Worm (Caenorhabditis elegans) whole organism, young adult: Measurements from ENCODE around the gene C03B1.9.

Experiments used
- B0035.1 ChIP-seq: sonication (generic microtip); optimal IDR thresholded peaks from 2 replicates; lab custom pipeline; 2016; ENCODE audit warnings: missing genetic modification characterization, mild to moderate bottlenecking, missing compliant biosample characterization, missing genotype, missing genetic modification reagents
- B0261.1 ChIP-seq: sonication (generic microtip); optimal IDR thresholded peaks from 2 replicates; lab custom pipeline; 2016; ENCODE audit warnings: mild to moderate bottlenecking, missing genetic modification characterization, moderate library complexity, missing compliant biosample characterization
- C06A6.2 ChIP-seq: fragments of 200-800 bp; sonication (Bioruptor generic); conservative IDR thresholded peaks from 2 replicates; pipeline ENCODE4 v1.3.6; 2022; ENCODE audit warnings: missing genetic modification characterization, missing compliant biosample characterization
- C17E4.6 ChIP-seq: fragments of 200-800 bp; sonication (Bioruptor generic); IDR thresholded peaks from 2 replicates; pipeline ENCODE4 v1.3.6; 2022; ENCODE audit warnings: missing genetic modification reagents, missing genetic modification characterization, missing compliant biosample characterization
- D2030.7 ChIP-seq: fragments of 200-800 bp; sonication (Bioruptor generic); IDR thresholded peaks from 2 replicates; pipeline ENCODE4 v1.3.6; 2022; ENCODE audit warnings: missing genetic modification reagents, missing genetic modification characterization, missing compliant biosample characterization
- F37B4.10 ChIP-seq: fragments of 200-800 bp; sonication (Bioruptor generic); IDR thresholded peaks from 2 replicates; pipeline ENCODE4 v1.3.6; 2022; ENCODE audit warnings: missing genetic modification characterization, missing compliant biosample characterization
- F49E8.2 ChIP-seq: sonication (generic microtip); optimal IDR thresholded peaks from 3 replicates; lab custom pipeline; 2017; ENCODE audit warnings: missing genetic modification characterization, mild to moderate bottlenecking, missing compliant biosample characterization, antibody characterized with exemption, moderate library complexity; ENCODE audit not compliant: insufficient read depth
- T07F8.4 ChIP-seq: sonication (generic microtip); optimal IDR thresholded peaks from 2 replicates; lab custom pipeline; 2016; ENCODE audit warnings: mild to moderate bottlenecking, missing genetic modification characterization, moderate library complexity, missing compliant biosample characterization
- Y53G8AR.9 ChIP-seq: fragments of 200-800 bp; sonication (Bioruptor generic); conservative IDR thresholded peaks from 2 replicates; pipeline ENCODE4 v1.3.6; 2022; ENCODE audit warnings: missing genetic modification reagents, missing genetic modification characterization, missing compliant biosample characterization
- Y56A3A.18 ChIP-seq: fragments of 200-800 bp; sonication (Bioruptor generic); IDR thresholded peaks from 2 replicates; pipeline ENCODE4 v1.3.6; 2022; ENCODE audit warnings: missing genetic modification reagents, missing genetic modification characterization, missing compliant biosample characterization
- Y67H2A.10 ChIP-seq: fragments of 200-800 bp; sonication (Bioruptor generic); conservative IDR thresholded peaks from 2 replicates; pipeline ENCODE4 v1.3.6; 2022; ENCODE audit warnings: missing genetic modification reagents, missing genetic modification characterization, missing compliant biosample characterization
- Y79H2A.3 ChIP-seq: fragments of 200-800 bp; sonication (Bioruptor generic); conservative IDR thresholded peaks from 2 replicates; pipeline ENCODE4 v1.3.6; 2022; ENCODE audit warnings: missing genetic modification reagents, missing genetic modification characterization, missing compliant biosample characterization
- Y95B8A.8 ChIP-seq: fragments of 200-800 bp; sonication (Bioruptor generic); IDR thresholded peaks from 2 replicates; pipeline ENCODE4 v1.3.6; 2022; ENCODE audit warnings: missing genetic modification reagents, missing genetic modification characterization, missing compliant biosample characterization
- akir-1 ChIP-seq: fragments of 200-800 bp; sonication (Bioruptor generic); optimal IDR thresholded peaks from 2 replicates; lab custom pipeline; 2018; ENCODE audit warnings: mild to moderate bottlenecking, missing genetic modification characterization, moderate library complexity, missing compliant biosample characterization
- aptf-2 ChIP-seq: fragments of 200-800 bp; sonication (Bioruptor generic); conservative IDR thresholded peaks from 2 replicates; pipeline ENCODE4 v1.3.6; 2022; ENCODE audit warnings: missing genetic modification reagents, missing genetic modification characterization, missing compliant biosample characterization
- aptf-3 ChIP-seq: fragments of 200-800 bp; sonication (Bioruptor generic); IDR thresholded peaks from 2 replicates; pipeline ENCODE4 v1.3.6; 2022; ENCODE audit warnings: missing genetic modification characterization, missing compliant biosample characterization
- attf-3 ChIP-seq: fragments of 200-800 bp; sonication (Bioruptor generic); conservative IDR thresholded peaks from 2 replicates; pipeline ENCODE4 v1.3.6; 2022; ENCODE audit warnings: missing genetic modification reagents, missing genetic modification characterization, missing compliant biosample characterization
- attf-5 ChIP-seq: fragments of 200-800 bp; sonication (Bioruptor generic); optimal IDR thresholded peaks from 2 replicates; lab custom pipeline; 2018; ENCODE audit warnings: mild to moderate bottlenecking, missing genetic modification characterization, missing compliant biosample characterization
- bed-2 ChIP-seq: fragments of 200-800 bp; sonication (Bioruptor generic); IDR thresholded peaks from 2 replicates; pipeline ENCODE4 v1.3.6; 2022; ENCODE audit warnings: missing genetic modification reagents, missing genetic modification characterization, missing compliant biosample characterization
- cebp-1 ChIP-seq, 2 experiments: fragments of 200-800 bp in 1 of 2; sonication (Bioruptor generic) in 1 of 2; sonication (generic microtip) in 1 of 2; IDR thresholded peaks in 1 of 2; optimal IDR thresholded peaks in 1 of 2; 2 replicates each; pipeline versions ENCODE4 v1.3.6 to Lab custom; 2017 to 2022; ENCODE audit warnings: missing compliant biosample characterization in 2 of 2, missing genetic modification characterization in 2 of 2, mild to moderate bottlenecking in 1 of 2, missing genetic modification reagents in 1 of 2, moderate library complexity in 1 of 2
- cebp-2 ChIP-seq: fragments of 200-800 bp; sonication (Bioruptor generic); IDR thresholded peaks from 2 replicates; pipeline ENCODE4 v1.3.6; 2022; ENCODE audit warnings: missing genetic modification characterization, missing compliant biosample characterization
- chd-7 ChIP-seq: sonication (generic microtip); optimal IDR thresholded peaks from 2 replicates; lab custom pipeline; 2016; ENCODE audit warnings: mild to moderate bottlenecking, missing genetic modification characterization, moderate library complexity, missing compliant biosample characterization
- dox-1 ChIP-seq: fragments of 200-800 bp; sonication (Bioruptor generic); IDR thresholded peaks from 2 replicates; pipeline ENCODE4 v1.3.6; 2022; ENCODE audit warnings: missing genetic modification reagents, missing genetic modification characterization, missing compliant biosample characterization
- dpl-1 ChIP-seq: fragments of 150-350 bp; optimal IDR thresholded peaks from 2 replicates; lab custom pipeline; 2014; ENCODE audit warnings: missing biosample characterization, missing genetic modification reagents, missing genetic modification characterization
- egl-18 ChIP-seq: fragments of 200-800 bp; sonication (Bioruptor generic); IDR thresholded peaks from 2 replicates; pipeline ENCODE4 v1.3.6; 2022; ENCODE audit warnings: missing genetic modification reagents, missing genetic modification characterization, missing compliant biosample characterization
- egl-44 ChIP-seq: fragments of 200-800 bp; sonication (Bioruptor generic); IDR thresholded peaks from 2 replicates; pipeline ENCODE4 v1.3.6; 2022; ENCODE audit warnings: missing genetic modification reagents, missing genetic modification characterization, missing compliant biosample characterization
- ets-4 ChIP-seq: fragments of 200-800 bp; sonication (Bioruptor generic); optimal IDR thresholded peaks from 2 replicates; lab custom pipeline; 2018; ENCODE audit warnings: mild to moderate bottlenecking, missing genetic modification characterization, missing compliant biosample characterization
- him-1 ChIP-seq: sonication (generic microtip); optimal IDR thresholded peaks from 2 replicates; lab custom pipeline; 2016; ENCODE audit warnings: missing genotype, missing genetic modification reagents, missing genetic modification characterization, missing compliant biosample characterization
- hlh-12 ChIP-seq: sonication (generic microtip); optimal IDR thresholded peaks from 2 replicates; lab custom pipeline; 2016; ENCODE audit warnings: missing genetic modification characterization, missing compliant biosample characterization
- hlh-26 ChIP-seq: fragments of 200-800 bp; sonication (Bioruptor generic); conservative IDR thresholded peaks from 2 replicates; pipeline ENCODE4 v1.3.6; 2022; ENCODE audit warnings: missing genetic modification reagents, missing genetic modification characterization, missing compliant biosample characterization
- hmg-1.2 ChIP-seq: fragments of 200-800 bp; sonication (Bioruptor generic); IDR thresholded peaks from 2 replicates; pipeline ENCODE4 v1.3.6; 2022; ENCODE audit warnings: missing genetic modification reagents, missing genetic modification characterization, missing compliant biosample characterization
- lag-1 ChIP-seq: fragments of 200-800 bp; sonication (Bioruptor generic); IDR thresholded peaks from 2 replicates; pipeline ENCODE4 v1.3.6; 2022; ENCODE audit warnings: missing genetic modification reagents, missing genetic modification characterization, missing compliant biosample characterization
- madf-10 ChIP-seq: sonication (generic microtip); optimal IDR thresholded peaks from 2 replicates; lab custom pipeline; 2016; ENCODE audit warnings: mild to moderate bottlenecking, missing genetic modification characterization, missing compliant biosample characterization
- mcd-1 ChIP-seq: fragments of 200-800 bp; sonication (Bioruptor generic); IDR thresholded peaks from 2 replicates; pipeline ENCODE4 v1.3.6; 2022; ENCODE audit warnings: missing genetic modification reagents, missing genetic modification characterization, missing compliant biosample characterization
- nfyb-1 ChIP-seq: fragments of 200-800 bp; sonication (Bioruptor generic); IDR thresholded peaks from 2 replicates; pipeline ENCODE4 v1.3.6; 2022; ENCODE audit warnings: missing genetic modification reagents, missing genetic modification characterization, missing compliant biosample characterization
- nhr-179 ChIP-seq: sonication (generic microtip); optimal IDR thresholded peaks from 2 replicates; lab custom pipeline; 2016; ENCODE audit warnings: mild to moderate bottlenecking, missing genetic modification characterization, missing compliant biosample characterization
- nhr-27 ChIP-seq: fragments of 200-800 bp; sonication (Bioruptor generic); optimal IDR thresholded peaks from 2 replicates; lab custom pipeline; 2018; ENCODE audit warnings: mild to moderate bottlenecking, missing genetic modification characterization, moderate library complexity, missing compliant biosample characterization
- snpc-1.1 ChIP-seq: sonication (generic microtip); optimal IDR thresholded peaks from 2 replicates; lab custom pipeline; 2017; ENCODE audit warnings: missing genetic modification characterization, mild to moderate bottlenecking, missing compliant biosample characterization, antibody characterized with exemption, moderate library complexity, missing genotype, missing genetic modification reagents; ENCODE audit not compliant: insufficient read depth
- unc-62 ChIP-seq: fragments of 150-350 bp; optimal IDR thresholded peaks from 2 replicates; lab custom pipeline; 2014; ENCODE audit warnings: missing biosample characterization, missing genetic modification reagents, missing genetic modification characterization
- zfh-2 ChIP-seq: fragments of 200-800 bp; sonication (Bioruptor generic); conservative IDR thresholded peaks from 2 replicates; pipeline ENCODE4 v1.3.6; 2022; ENCODE audit warnings: missing genetic modification reagents, missing genetic modification characterization, missing compliant biosample characterization
- ztf-22 ChIP-seq: fragments of 200-800 bp; sonication (Bioruptor generic); optimal IDR thresholded peaks from 2 replicates; lab custom pipeline; 2018; ENCODE audit warnings: mild to moderate bottlenecking, missing genetic modification characterization, moderate library complexity, missing compliant biosample characterization
- ztf-25 ChIP-seq: fragments of 200-800 bp; sonication (Bioruptor generic); IDR thresholded peaks from 2 replicates; pipeline ENCODE4 v1.3.6; 2022; ENCODE audit warnings: missing genetic modification reagents, missing genetic modification characterization, missing compliant biosample characterization
- ztf-6 ChIP-seq: fragments of 200-800 bp; sonication (Bioruptor generic); IDR thresholded peaks from 2 replicates; pipeline ENCODE4 v1.3.6; 2022; ENCODE audit warnings: missing genetic modification reagents, missing genetic modification characterization, missing compliant biosample characterization

Gene C03B1.9

DNA sequence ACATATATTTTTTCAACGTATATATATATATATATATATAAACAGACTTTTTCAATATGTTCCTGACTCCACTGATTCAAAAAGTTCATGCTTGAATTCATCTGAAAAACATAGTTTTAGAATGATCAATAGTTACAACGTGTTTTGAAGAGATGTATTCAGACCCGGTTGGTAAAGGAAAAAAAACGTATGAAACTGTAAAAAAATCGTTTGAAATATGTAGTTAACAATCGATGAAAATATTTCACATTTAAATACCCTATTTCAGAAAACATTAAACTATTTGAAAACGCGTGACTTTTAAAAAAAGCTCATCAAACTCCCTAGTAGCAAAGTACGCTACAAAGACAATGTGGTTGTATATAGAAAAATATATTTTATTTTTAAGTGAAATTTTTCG is 13.7 kb upstream of the C03B1.9 start, which contains the start of gene C03B1.14:
TSS of gene C03B1.14 (minus strand) at position 101 of the 400 bp plus-strand sequence.
- TF ChIP-seq ztf-22 (GFP tag; lab: Kevin White, UChicago) (no peak), ztf-25 (GFP tag; lab: Robert Waterston, UW) (no peak), Y56A3A.18 (GFP tag; lab: Robert Waterston, UW) (no peak), chd-7 (tag; lab: Kevin White, UChicago) (no peak), Y53G8AR.9 (GFP tag; lab: Robert Waterston, UW) (no peak), attf-5 (GFP tag; lab: Kevin White, UChicago) (no peak), F37B4.10 (GFP tag; lab: Robert Waterston, UW) (no peak), B0261.1 (tag; lab: Kevin White, UChicago) (no peak), Y79H2A.3 (GFP tag; lab: Robert Waterston, UW) (no peak), bed-2 (GFP tag; lab: Robert Waterston, UW) (no peak), zfh-2 (no peak)

- TF ChIP-seq aptf-3 (GFP tag; lab: Robert Waterston, UW) (no peak), aptf-2 (GFP tag; lab: Robert Waterston, UW) (no peak), akir-1 (GFP tag; lab: Kevin White, UChicago) (no peak), mcd-1 (no peak), cebp-2 (GFP tag; lab: Robert Waterston, UW) (no peak), D2030.7 (GFP tag; lab: Robert Waterston, UW) (no peak), cebp-1 (GFP tag; IDR thresholded peaks at IDR 0.05; lab: Robert Waterston, UW) (no peak), cebp-1 (tag; optimal IDR thresholded peaks at IDR 0.05; lab: Kevin White, UChicago) (no peak), lag-1 (GFP tag; lab: Robert Waterston, UW) (no peak), egl-44 (no peak), attf-3 (no peak)
Observed at ce11 chrX:6360077-6360476, 13.2 kb upstream of the C03B1.9 start.

- TF ChIP-seq dpl-1 (GFP tag; lab: Kevin White, UChicago) (no peak), T07F8.4 (tag; lab: Kevin White, UChicago) (no peak), aptf-3 (GFP tag; lab: Robert Waterston, UW) (no peak), nhr-179 (tag; lab: Kevin White, UChicago) (no peak), B0035.1 (no peak), nhr-27 (tag; lab: Kevin White, UChicago) (no peak), hlh-12 (no peak), bed-2 (GFP tag; lab: Robert Waterston, UW) (no peak), unc-62 (GFP tag; lab: Kevin White, UChicago) (no peak), egl-18 (no peak), Y95B8A.8 (GFP tag; lab: Robert Waterston, UW) (no peak), C17E4.6 (GFP tag; lab: Robert Waterston, UW) (no peak)
Observed at ce11 chrX:6357772-6358171, 10.9 kb upstream of the C03B1.9 start, which contains the start of gene C03B1.10. C03B1.10 (minus strand) TSS chrX:6357872.

ce11 chrX:6355030-6355635 is 8.2 kb upstream of the C03B1.9 start, which contains the start of gene C03B1.5:
C03B1.5 (plus strand) TSS chrX:6355585.
- TF ChIP-seq ztf-6 (GFP tag; lab: Robert Waterston, UW), result no peak
- TF ChIP-seq F49E8.2 (tag; lab: Kevin White, UChicago), result no peak
- no peak for TF ChIP-seq hlh-26 (GFP tag; lab: Robert Waterston, UW)
- TF ChIP-seq ets-4 (GFP tag; lab: Kevin White, UChicago), result no peak
- no peak for TF ChIP-seq him-1 (tag; lab: Kevin White, UChicago)
- TF ChIP-seq hmg-1.2 (GFP tag; lab: Robert Waterston, UW), result no peak
- TF ChIP-seq madf-10 (tag; lab: Kevin White, UChicago), result no peak
- no peak for TF ChIP-seq Y67H2A.10
- no peak for TF ChIP-seq egl-18
- TF ChIP-seq dox-1, result no peak
- TF ChIP-seq snpc-1.1 (tag; lab: Kevin White, UChicago), result no peak
- no peak for TF ChIP-seq cebp-2 (GFP tag; lab: Robert Waterston, UW)
- TF ChIP-seq C06A6.2 (GFP tag; lab: Robert Waterston, UW), result no peak
- no peak for TF ChIP-seq nfyb-1 (GFP tag; lab: Robert Waterston, UW)
- no peak for TF ChIP-seq Y95B8A.8 (GFP tag; lab: Robert Waterston, UW)
